Fruit fly (Drosophila melanogaster) whole organism, wandering third instar larva: ENCODE data around the gene CG17906.

ENCODE experiments used
- Abd-B ChIP-seq: fragments of >200 bp; optimal IDR thresholded peaks from 2 replicates; lab custom pipeline; 2017; ENCODE audit warnings: missing biosample characterization, missing genetic modification characterization
- Dfd ChIP-seq: fragments of >200 bp; optimal IDR thresholded peaks from 2 replicates; lab custom pipeline; 2017; ENCODE audit warnings: missing biosample characterization, missing genetic modification characterization
- Myc ChIP-seq: fragments of >200 bp; optimal IDR thresholded peaks from 2 replicates; lab custom pipeline; 2017
- dsf ChIP-seq: sonication (Bioruptor generic); optimal IDR thresholded peaks from 2 replicates; lab custom pipeline; 2016; ENCODE audit warnings: missing biosample characterization, missing genetic modification characterization, borderline replicate concordance
- rgr ChIP-seq: fragments of 200-800 bp; sonication (Bioruptor generic); optimal IDR thresholded peaks from 3 replicates; lab custom pipeline; 2016; ENCODE audit warnings: missing biosample characterization, mild to moderate bottlenecking, missing genetic modification characterization

- TF ChIP-seq Abd-B (GFP tag; lab: Kevin White, UChicago) = no peak
- TF ChIP-seq rgr (GFP tag; lab: Kevin White, UChicago) = peak; percentile 53
- TF ChIP-seq Dfd (GFP tag; lab: Kevin White, UChicago) = no peak
- no peak for TF ChIP-seq Myc (lab: Kevin White, UChicago)
- TF ChIP-seq dsf (GFP tag; lab: Kevin White, UChicago) = no peak
Observed at dm6 chr2L:8949919-8950722, 44.1 kb upstream of the CG17906 start.
